Fruit fly (Drosophila melanogaster): ENCODE results near the gene CG6296.

- TF ChIP-seq ttk (optimal IDR thresholded peaks at IDR 0.05), result no peak
- TF ChIP-seq psq (optimal IDR thresholded peaks at IDR 0.05), result no peak
- TF ChIP-seq Myc (optimal IDR thresholded peaks at IDR 0.05), result no peak
- TF ChIP-seq h (optimal IDR thresholded peaks at IDR 0.05), result no peak
Measured at dm6 chr3R:26968313-26968605, 37.0 kb downstream of the CG6296 start.
